Fruit fly (Drosophila melanogaster) whole organism, prepupa: Measurements from ENCODE around the gene CG2924.

Experiments
- Blimp-1 ChIP-seq: fragments of 200-800 bp; sonication (Bioruptor generic); optimal IDR thresholded peaks from 3 replicates; lab custom pipeline; 2017; ENCODE audit warnings: missing biosample characterization, missing genetic modification characterization, mild to moderate bottlenecking, moderate library complexity, missing genetic modification reagents
- CG10631 ChIP-seq: fragments of 200-800 bp; sonication (Bioruptor generic); optimal IDR thresholded peaks from 2 replicates; lab custom pipeline; 2016; ENCODE audit warnings: missing biosample characterization, missing genetic modification characterization
- CG10669 ChIP-seq: fragments of 200-800 bp; sonication (Bioruptor generic); optimal IDR thresholded peaks from 3 replicates; lab custom pipeline; 2018; ENCODE audit warnings: missing biosample characterization, mild to moderate bottlenecking, missing genetic modification characterization, moderate library complexity
- CG11294 ChIP-seq: fragments of 200-800 bp; sonication (Bioruptor generic); IDR thresholded peaks from 2 replicates; pipeline ENCODE4 v1.3.6; 2022; ENCODE audit warnings: missing biosample characterization, missing genetic modification characterization
- CG1621 ChIP-seq: fragments of 200-800 bp; sonication (Bioruptor generic); optimal IDR thresholded peaks from 3 replicates; lab custom pipeline; 2018; ENCODE audit warnings: missing biosample characterization, mild to moderate bottlenecking, missing genetic modification characterization
- CG3032 ChIP-seq: fragments of 200-800 bp; optimal IDR thresholded peaks from 2 replicates; lab custom pipeline; 2019; ENCODE audit warnings: missing biosample characterization, mild to moderate bottlenecking, missing genetic modification characterization, moderate library complexity
- CG31627 ChIP-seq: fragments of 200-800 bp; sonication (Bioruptor generic); optimal IDR thresholded peaks from 3 replicates; lab custom pipeline; 2016; ENCODE audit warnings: missing biosample characterization, missing genetic modification characterization
- CG32006 ChIP-seq: fragments of 200-800 bp; sonication (Bioruptor generic); optimal IDR thresholded peaks from 3 replicates; lab custom pipeline; 2017; ENCODE audit warnings: missing biosample characterization, mild to moderate bottlenecking, missing genetic modification characterization
- CG34406 ChIP-seq: fragments of 200-800 bp; sonication (Bioruptor generic); optimal IDR thresholded peaks from 3 replicates; lab custom pipeline; 2016; ENCODE audit warnings: missing biosample characterization, missing genetic modification characterization
- CG3919 ChIP-seq: fragments of 200-800 bp; sonication (Bioruptor generic); optimal IDR thresholded peaks from 3 replicates; lab custom pipeline; 2016; ENCODE audit warnings: missing biosample characterization, missing genetic modification characterization
- CG4318 ChIP-seq: fragments of 200-800 bp; sonication (Bioruptor generic); optimal IDR thresholded peaks from 3 replicates; lab custom pipeline; 2017; ENCODE audit warnings: missing biosample characterization, mild to moderate bottlenecking, missing genetic modification characterization
- CG6163 ChIP-seq: fragments of 200-800 bp; sonication (Bioruptor generic); IDR thresholded peaks from 3 replicates; pipeline ENCODE4 v1.3.6; 2022; ENCODE audit warnings: missing biosample characterization, missing genetic modification characterization
- CG6792 ChIP-seq: fragments of 200-800 bp; sonication (Bioruptor generic); optimal IDR thresholded peaks from 3 replicates; lab custom pipeline; 2016; ENCODE audit warnings: missing biosample characterization, missing genetic modification characterization
- CG6808 ChIP-seq: fragments of 200-800 bp; sonication (Bioruptor generic); optimal IDR thresholded peaks from 3 replicates; lab custom pipeline; 2017; ENCODE audit warnings: missing biosample characterization, missing genetic modification characterization, mild to moderate bottlenecking, moderate library complexity, missing genetic modification reagents
- CG8119 ChIP-seq: fragments of 200-800 bp; sonication (Bioruptor generic); IDR thresholded peaks from 3 replicates; pipeline ENCODE4 v1.3.6; 2022; ENCODE audit warnings: missing biosample characterization, missing genetic modification characterization
- CG8319 ChIP-seq: fragments of 200-800 bp; sonication (Bioruptor generic); optimal IDR thresholded peaks from 3 replicates; lab custom pipeline; 2016; ENCODE audit warnings: missing biosample characterization, missing genetic modification characterization
- Eip75B ChIP-seq: fragments of 200-800 bp; sonication (Bioruptor generic); optimal IDR thresholded peaks from 3 replicates; lab custom pipeline; 2016; ENCODE audit warnings: missing biosample characterization, missing genetic modification characterization
- Eip78C ChIP-seq: fragments of 200-800 bp; sonication (Bioruptor generic); peaks from one replicate; lab custom pipeline; 2016; ENCODE audit warnings: missing biosample characterization, missing genetic modification characterization
- Ets21C ChIP-seq: fragments of 200-800 bp; sonication (Bioruptor generic); optimal IDR thresholded peaks from 3 replicates; lab custom pipeline; 2016; ENCODE audit warnings: missing biosample characterization, missing genetic modification characterization
- Ets96B ChIP-seq: fragments of 200-800 bp; optimal IDR thresholded peaks from 2 replicates; lab custom pipeline; 2019; ENCODE audit warnings: missing biosample characterization, mild to moderate bottlenecking, missing genetic modification characterization, moderate library complexity
- Hr39 ChIP-seq: fragments of 200-800 bp; sonication (Bioruptor generic); optimal IDR thresholded peaks from 2 replicates; lab custom pipeline; 2016; ENCODE audit warnings: missing biosample characterization, missing genetic modification characterization
- Lpt ChIP-seq: fragments of 200-800 bp; sonication (Bioruptor generic); optimal IDR thresholded peaks from 3 replicates; lab custom pipeline; 2016; ENCODE audit warnings: missing biosample characterization, missing genetic modification characterization
- Met ChIP-seq: fragments of 200-800 bp; sonication (Bioruptor generic); optimal IDR thresholded peaks from 3 replicates; lab custom pipeline; 2016; ENCODE audit warnings: missing biosample characterization, missing genetic modification characterization
- OdsH ChIP-seq: fragments of 200-800 bp; sonication (Bioruptor generic); optimal IDR thresholded peaks from 3 replicates; lab custom pipeline; 2016; ENCODE audit warnings: missing biosample characterization, missing genetic modification characterization
- Sox14 ChIP-seq: fragments of 200-800 bp; sonication (Bioruptor generic); optimal IDR thresholded peaks from 3 replicates; lab custom pipeline; 2016; ENCODE audit warnings: missing biosample characterization, missing genetic modification characterization
- Sox15 ChIP-seq: fragments of 200-800 bp; sonication (Bioruptor generic); optimal IDR thresholded peaks from 3 replicates; lab custom pipeline; 2016; ENCODE audit warnings: missing biosample characterization, missing genetic modification characterization
- achi ChIP-seq: fragments of 200-800 bp; sonication (Bioruptor generic); optimal IDR thresholded peaks from 3 replicates; lab custom pipeline; 2016; ENCODE audit warnings: missing biosample characterization, missing genetic modification characterization
- dac ChIP-seq: fragments of 200-800 bp; sonication (Bioruptor generic); optimal IDR thresholded peaks from 2 replicates; lab custom pipeline; 2017; ENCODE audit warnings: missing biosample characterization, mild to moderate bottlenecking, missing genetic modification characterization
- dsx ChIP-seq: fragments of 200-800 bp; optimal IDR thresholded peaks from 3 replicates; lab custom pipeline; 2019; ENCODE audit warnings: missing biosample characterization, mild to moderate bottlenecking, missing genetic modification characterization, moderate library complexity; ENCODE audit not compliant: poor library complexity, severe bottlenecking
- eg ChIP-seq: fragments of 200-800 bp; sonication (Bioruptor generic); IDR thresholded peaks from 3 replicates; pipeline ENCODE4 v1.3.6; 2022; ENCODE audit warnings: missing biosample characterization, missing genetic modification characterization
- esn ChIP-seq: fragments of 200-800 bp; sonication (Bioruptor generic); optimal IDR thresholded peaks from 2 replicates; lab custom pipeline; 2016; ENCODE audit warnings: missing biosample characterization, mild to moderate bottlenecking, missing genetic modification characterization, moderate library complexity
- fkh ChIP-seq: fragments of 200-800 bp; sonication (Bioruptor generic); optimal IDR thresholded peaks from 3 replicates; lab custom pipeline; 2017; ENCODE audit warnings: missing biosample characterization, mild to moderate bottlenecking, missing genetic modification characterization, moderate library complexity
- pdm3 ChIP-seq: fragments of 200-800 bp; sonication (Bioruptor generic); optimal IDR thresholded peaks from 3 replicates; lab custom pipeline; 2016; ENCODE audit warnings: missing biosample characterization, missing genetic modification characterization
- salr ChIP-seq, 2 experiments: fragments of 200-800 bp; sonication (Bioruptor generic); optimal IDR thresholded peaks; 3 replicates each; lab custom pipeline; 2016 to 2018; ENCODE audit warnings: missing biosample characterization in 2 of 2, missing genetic modification characterization in 2 of 2, mild to moderate bottlenecking in 1 of 2
- spab ChIP-seq: fragments of 200-800 bp; sonication (Bioruptor generic); optimal IDR thresholded peaks from 2 replicates; lab custom pipeline; 2017; ENCODE audit warnings: missing biosample characterization, mild to moderate bottlenecking, missing genetic modification characterization, missing genetic modification reagents
- ss ChIP-seq, 2 experiments: fragments of 200-800 bp; sonication (Bioruptor generic); optimal IDR thresholded peaks; 2 replicates in 1 of 2; 3 replicates in 1 of 2; lab custom pipeline; 2017 to 2018; ENCODE audit warnings: mild to moderate bottlenecking in 2 of 2, missing biosample characterization in 2 of 2, missing genetic modification characterization in 2 of 2, moderate library complexity in 1 of 2
- svp ChIP-seq: fragments of 200-800 bp; sonication (Bioruptor generic); peaks from one replicate; lab custom pipeline; 2016; ENCODE audit warnings: missing biosample characterization, missing genetic modification characterization
- topi ChIP-seq: fragments of 200-800 bp; sonication (Bioruptor generic); optimal IDR thresholded peaks from 3 replicates; lab custom pipeline; 2016; ENCODE audit warnings: missing biosample characterization, missing genetic modification characterization
- vri ChIP-seq: fragments of 200-800 bp; sonication (Bioruptor generic); optimal IDR thresholded peaks from 3 replicates; lab custom pipeline; 2016; ENCODE audit warnings: missing biosample characterization, mild to moderate bottlenecking, missing genetic modification characterization

Gene CG2924

DNA sequence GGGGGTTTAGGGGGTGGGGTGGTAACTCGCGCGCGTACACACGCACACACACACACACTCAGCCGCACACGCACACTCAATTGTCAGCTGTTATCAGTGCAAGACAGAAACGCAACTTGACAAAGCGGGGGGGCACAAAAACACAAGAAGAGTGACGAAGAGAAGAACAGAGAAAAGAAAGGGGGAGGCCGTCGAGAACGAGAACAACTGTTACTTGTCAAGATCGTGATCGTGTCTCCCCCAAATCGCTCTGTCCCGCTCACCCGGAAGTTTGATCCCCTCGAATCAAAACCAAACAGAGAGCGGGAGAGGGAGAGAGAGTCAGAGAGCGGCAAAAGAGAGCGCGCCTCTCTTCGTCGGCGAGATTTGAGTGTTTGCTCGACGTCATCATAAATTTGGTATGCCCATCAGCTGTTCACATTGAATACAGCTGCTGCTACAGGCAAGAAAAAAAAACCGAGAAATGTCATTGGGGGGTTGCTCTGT, 46.8 kb upstream of the CG2924 start (continued):
- TF ChIP-seq pdm3 (GFP tag; lab: Kevin White, UChicago), result no peak
- peak; percentile 77 for TF ChIP-seq vri (GFP tag; lab: Kevin White, UChicago)
- TF ChIP-seq CG31627 (GFP tag; lab: Kevin White, UChicago), result no peak
- 0 out of 3 replicates have a peak, but pooled peaks have one; percentile 28 for TF ChIP-seq eg
- TF ChIP-seq CG6792, result no peak
- no peak for TF ChIP-seq CG8319 (GFP tag; lab: Kevin White, UChicago)
- no peak for TF ChIP-seq dac (GFP tag; lab: Kevin White, UChicago)
- peak; percentile 24 for TF ChIP-seq CG3919 (GFP tag; lab: Kevin White, UChicago)
- TF ChIP-seq dsx (GFP tag; lab: Kevin White, UChicago), result peak; percentile 47
- TF ChIP-seq Eip78C, result peak; percentile 82
- TF ChIP-seq salr (GFP tag; optimal IDR thresholded peaks at IDR 0.05; lab: Kevin White, UChicago), result no peak
- TF ChIP-seq CG11294 (GFP tag; lab: Robert Waterston, UW), result no peak
- no peak for TF ChIP-seq CG32006 (GFP tag; lab: Kevin White, UChicago)
- TF ChIP-seq spab (GFP tag; lab: Kevin White, UChicago), result no peak
- TF ChIP-seq achi (GFP tag; lab: Kevin White, UChicago), result no peak
- no peak for TF ChIP-seq CG3032
- no peak for TF ChIP-seq CG34406 (GFP tag; lab: Kevin White, UChicago)
- TF ChIP-seq Met, result peak; percentile 27
- TF ChIP-seq Lpt (GFP tag; lab: Kevin White, UChicago), result peak; percentile 24
- no peak for TF ChIP-seq CG10631
- TF ChIP-seq, all 60 proteins: peak for 21

DNA sequence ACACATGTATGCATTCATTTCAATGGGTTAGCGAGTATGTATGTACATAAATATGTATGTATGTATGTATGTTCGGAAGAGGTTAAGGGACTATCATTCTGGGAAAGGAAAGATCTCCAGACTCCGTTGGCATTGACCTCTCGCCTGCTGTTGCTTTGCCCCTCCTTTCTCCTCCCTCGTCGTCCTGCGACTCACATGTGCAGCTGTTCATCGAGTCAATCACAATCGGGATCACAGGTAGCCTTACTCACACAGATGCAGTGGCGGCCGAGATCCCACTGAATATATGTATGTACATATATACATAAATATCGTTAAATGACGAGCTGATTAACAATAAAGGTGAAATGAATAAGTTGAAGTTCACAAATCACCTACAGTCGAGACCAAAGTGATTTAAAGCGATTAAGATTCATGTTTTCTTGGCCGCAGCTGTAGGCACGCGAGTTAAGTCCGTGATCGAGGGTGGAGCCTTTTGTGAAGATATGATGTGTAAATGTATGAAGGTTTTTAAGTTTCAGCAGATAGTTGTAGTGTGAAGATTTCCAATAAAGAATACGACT, 37.9 kb upstream of the CG2924 start:
- TF ChIP-seq CG6808 (GFP tag; lab: Kevin White, UChicago) (peak; percentile 5), Sox14 (GFP tag; lab: Kevin White, UChicago) (peak; percentile 29), CG6163 (GFP tag; lab: Robert Waterston, UW) (no peak), vri (GFP tag; lab: Kevin White, UChicago) (no peak), Eip78C (peak; percentile 45), svp (GFP tag; lab: Kevin White, UChicago) (peak; percentile 64), Blimp-1 (GFP tag; lab: Kevin White, UChicago) (no peak), Lpt (GFP tag; lab: Kevin White, UChicago) (no peak), Hr39 (GFP tag; lab: Kevin White, UChicago) (peak; percentile 13), CG10669 (no peak), Ets21C (GFP tag; lab: Kevin White, UChicago) (no peak), topi (GFP tag; lab: Kevin White, UChicago) (peak; percentile 17), OdsH (GFP tag; lab: Kevin White, UChicago) (no peak), Met (peak; percentile 23), esn (GFP tag; lab: Kevin White, UChicago) (peak; percentile 13), CG4318 (GFP tag; lab: Kevin White, UChicago) (no peak), CG8119 (GFP tag; lab: Robert Waterston, UW) (no peak), Sox15 (no peak)

DNA sequence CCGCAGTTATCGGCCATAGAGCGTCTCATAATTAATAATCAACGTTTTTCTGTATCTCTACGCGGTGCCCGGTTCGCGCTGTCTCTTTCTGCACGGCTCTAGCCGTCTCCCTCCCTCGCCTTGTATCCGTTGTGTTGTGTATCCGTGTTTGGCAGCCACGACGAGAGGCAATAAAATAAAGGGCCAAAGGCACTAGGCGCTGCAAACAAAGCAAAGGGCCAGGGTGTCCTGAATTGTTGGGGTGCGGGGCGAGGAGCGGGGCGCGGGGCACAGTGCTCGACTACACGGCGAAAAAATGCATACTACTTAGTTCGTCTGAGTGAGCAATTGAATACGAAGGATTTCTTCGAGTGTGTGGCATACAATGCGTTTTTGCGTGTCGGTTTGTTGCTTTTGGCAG, 37.0 kb upstream of the CG2924 start:
- TF ChIP-seq fkh (GFP tag; lab: Kevin White, UChicago), result no peak
- TF ChIP-seq CG32006 (GFP tag; lab: Kevin White, UChicago), result peak; percentile 6
- TF ChIP-seq Ets96B, result peak; percentile 1
- TF ChIP-seq dsx (GFP tag; lab: Kevin White, UChicago), result peak; percentile 46
- no peak for TF ChIP-seq Eip75B (GFP tag; lab: Kevin White, UChicago)
- TF ChIP-seq Met, result no peak
- TF ChIP-seq CG3032, result peak; percentile 15
- peak; percentile 13 to 45 for TF ChIP-seq ss (GFP tag; optimal IDR thresholded peaks at IDR 0.05; lab: Kevin White, UChicago)
- TF ChIP-seq CG1621 (tag; lab: Kevin White, UChicago), result peak; percentile 33
